Fruit fly (Drosophila melanogaster): ENCODE results near the gene CG12817.
A peak's percentile ranks its signal among the peaks of the same experiment; 100 is the strongest.

CG12817 gene

dm6 chr3R:10268101-10268864, 43.8 kb upstream of the CG12817 start (continued):
- TF ChIP-seq CG9797 (GFP tag; optimal IDR thresholded peaks at IDR 0.05) (no peak), Abd-B (GFP tag; optimal IDR thresholded peaks at IDR 0.05) (peak; percentile 78), CG14710 (tag; optimal IDR thresholded peaks at IDR 0.05) (peak; percentile 57), CG31388 (GFP tag; optimal IDR thresholded peaks at IDR 0.05) (peak; percentile 45), gt (GFP tag; IDR thresholded peaks at IDR 0.05) (no peak), Ssrp (tag; optimal IDR thresholded peaks at IDR 0.05) (peak; percentile 82), Ptx1 (GFP tag; IDR thresholded peaks at IDR 0.05) (peak; percentile 85), CG18011 (GFP tag; optimal IDR thresholded peaks at IDR 0.05) (peak; percentile 70), ato (GFP tag; IDR thresholded peaks at IDR 0.05; ENCODE audit: partially characterized antibody) (no peak), dati (GFP tag; IDR thresholded peaks at IDR 0.05) (0 out of 2 replicates have a peak, but pooled peaks have one; percentile 24), CG9727 (GFP tag; optimal IDR thresholded peaks at IDR 0.05) (peak; percentile 85), Xbp1 (GFP tag; optimal IDR thresholded peaks at IDR 0.05) (peak; percentile 86), CG5180 (GFP tag; optimal IDR thresholded peaks at IDR 0.05) (peak; percentile 63), CG10979 (tag; optimal IDR thresholded peaks at IDR 0.05) (peak; percentile 77), tap (tag; optimal IDR thresholded peaks at IDR 0.05) (peak; percentile 77), CG15601 (tag; optimal IDR thresholded peaks at IDR 0.05) (peak; percentile 63), ttk (GFP tag; IDR thresholded peaks at IDR 0.05) (peak; percentile 56), maf-S (GFP tag; optimal IDR thresholded peaks at IDR 0.05) (peak; percentile 69), GATAe (GFP tag; conservative IDR thresholded peaks at IDR 0.05) (0 out of 2 replicates have a peak, but pooled peaks have one; percentile 12), CG30403 (GFP tag; optimal IDR thresholded peaks at IDR 0.05) (peak; percentile 92), Fer3 (tag; optimal IDR thresholded peaks at IDR 0.05) (peak; percentile 85), tna (GFP tag; IDR thresholded peaks at IDR 0.05; ENCODE audit: partially characterized antibody) (no peak), B-H1 (GFP tag; IDR thresholded peaks at IDR 0.05) (peak; percentile 58), CG12659 (GFP tag; optimal IDR thresholded peaks at IDR 0.05) (peak; percentile 91), Atf3 (GFP tag; optimal IDR thresholded peaks at IDR 0.05) (peak; percentile 57), lov (optimal IDR thresholded peaks at IDR 0.05) (no peak), lov (GFP tag; IDR thresholded peaks at IDR 0.05) (no peak), CG1529 (GFP tag; optimal IDR thresholded peaks at IDR 0.05) (peak; percentile 64), CG13775 (GFP tag; optimal IDR thresholded peaks at IDR 0.05) (peak; percentile 78), nau (GFP tag; optimal IDR thresholded peaks at IDR 0.05) (peak; percentile 79), chn (GFP tag; optimal IDR thresholded peaks at IDR 0.05) (peak; percentile 64), Sry-δ (GFP tag; optimal IDR thresholded peaks at IDR 0.05) (peak; percentile 49), vnd (GFP tag; IDR thresholded peaks at IDR 0.05; ENCODE audit: partially characterized antibody) (no peak), CG30020 (tag; optimal IDR thresholded peaks at IDR 0.05) (peak; percentile 37), jing (GFP tag; optimal IDR thresholded peaks at IDR 0.05) (peak; percentile 72), CG11560 (tag; IDR thresholded peaks at IDR 0.05) (0 out of 3 replicates have a peak, but pooled peaks have one; percentile 45), eve (GFP tag; optimal IDR thresholded peaks at IDR 0.05) (peak in 1 of 2 experiments; percentile 89), CG30431 (GFP tag; optimal IDR thresholded peaks at IDR 0.05) (peak; percentile 59), Fer1 (GFP tag; optimal IDR thresholded peaks at IDR 0.05) (peak; percentile 91), CG1233 (GFP tag; optimal IDR thresholded peaks at IDR 0.05) (peak; percentile 86), chinmo (GFP tag; IDR thresholded peaks at IDR 0.05; ENCODE audit: partially characterized antibody) (peak; percentile 69; the same call in 1 of the 4 replicates), CG2712 (tag; optimal IDR thresholded peaks at IDR 0.05) (peak; percentile 84), unpg (GFP tag; optimal IDR thresholded peaks at IDR 0.05) (peak; percentile 87), knrl (GFP tag; IDR thresholded peaks at IDR 0.05; ENCODE audit: partially characterized antibody) (no peak), CG11247 (GFP tag; IDR thresholded peaks at IDR 0.05) (peak; percentile 51), CG42726 (GFP tag; IDR thresholded peaks at IDR 0.05; ENCODE audit: partially characterized antibody) (no peak), fd96Cb (tag; optimal IDR thresholded peaks at IDR 0.05) (peak; percentile 83), ewg (GFP tag; optimal IDR thresholded peaks at IDR 0.05) (peak; percentile 75)
